Worm (Caenorhabditis elegans) whole organism, mixed stage, embryonic: ENCODE data around the gene srj-44.

Experiments
- M03D4.4 ChIP-seq: sonication (generic microtip); optimal IDR thresholded peaks from 2 replicates; lab custom pipeline; 2017; ENCODE audit warnings: mild to moderate bottlenecking, missing genetic modification characterization, missing compliant biosample characterization
- bed-3 ChIP-seq: fragments of 200-800 bp; sonication (Bioruptor generic); optimal IDR thresholded peaks from 3 replicates; lab custom pipeline; 2018; ENCODE audit warnings: mild to moderate bottlenecking, missing genetic modification characterization, moderate library complexity, missing compliant biosample characterization
- blmp-1 ChIP-seq: fragments of 150-350 bp; optimal IDR thresholded peaks from 2 replicates; lab custom pipeline; 2014; ENCODE audit warnings: missing biosample characterization, missing genetic modification characterization
- ceh-43 ChIP-seq: fragments of 200-800 bp; sonication (Bioruptor generic); optimal IDR thresholded peaks from 2 replicates; lab custom pipeline; 2018; ENCODE audit warnings: mild to moderate bottlenecking, missing genetic modification characterization, moderate library complexity, missing compliant biosample characterization
- ceh-83 ChIP-seq: fragments of 200-800 bp; sonication (Bioruptor generic); optimal IDR thresholded peaks from 2 replicates; lab custom pipeline; 2018; ENCODE audit warnings: mild to moderate bottlenecking, missing genetic modification characterization, missing compliant biosample characterization
- ces-1 ChIP-seq: fragments of 150-350 bp; optimal IDR thresholded peaks from 2 replicates; lab custom pipeline; 2014; ENCODE audit warnings: missing biosample characterization, missing genetic modification reagents, missing genetic modification characterization
- drap-1 ChIP-seq: fragments of 200-800 bp; sonication (Bioruptor generic); optimal IDR thresholded peaks from 3 replicates; lab custom pipeline; 2018; ENCODE audit warnings: mild to moderate bottlenecking, missing genetic modification characterization, missing compliant biosample characterization
- elt-3 ChIP-seq: fragments of 150-350 bp; optimal IDR thresholded peaks from 2 replicates; lab custom pipeline; 2014; ENCODE audit warnings: missing biosample characterization, missing genetic modification characterization
- flh-1 ChIP-seq: fragments of 200-800 bp; sonication (Bioruptor generic); optimal IDR thresholded peaks from 2 replicates; lab custom pipeline; 2018; ENCODE audit warnings: mild to moderate bottlenecking, missing genetic modification characterization, moderate library complexity, missing compliant biosample characterization
- ham-2 ChIP-seq: fragments of 200-800 bp; sonication (Bioruptor generic); optimal IDR thresholded peaks from 2 replicates; lab custom pipeline; 2018; ENCODE audit warnings: mild to moderate bottlenecking, missing genetic modification characterization, missing compliant biosample characterization
- lin-32 ChIP-seq: fragments of 200-800 bp; sonication (Bioruptor generic); optimal IDR thresholded peaks from 2 replicates; lab custom pipeline; 2018; ENCODE audit warnings: mild to moderate bottlenecking, missing genetic modification characterization, missing compliant biosample characterization
- lsy-2 ChIP-seq: fragments of 150-350 bp; optimal IDR thresholded peaks from 2 replicates; lab custom pipeline; 2014; ENCODE audit warnings: missing biosample characterization, missing genetic modification characterization
- mab-5 ChIP-seq: fragments of 150-350 bp; optimal IDR thresholded peaks from 2 replicates; lab custom pipeline; 2014; ENCODE audit warnings: missing biosample characterization, missing genetic modification characterization
- mep-1 ChIP-seq: fragments of 150-350 bp; optimal IDR thresholded peaks from 2 replicates; lab custom pipeline; 2017; ENCODE audit warnings: missing biosample characterization, missing genetic modification reagents, missing genetic modification characterization, inconsistent platforms
- mls-2 ChIP-seq: sonication (generic microtip); optimal IDR thresholded peaks from 2 replicates; lab custom pipeline; 2016; ENCODE audit warnings: mild to moderate bottlenecking, missing genetic modification characterization, moderate library complexity, missing compliant biosample characterization
- nhr-12 ChIP-seq: fragments of 150-350 bp; optimal IDR thresholded peaks from 2 replicates; lab custom pipeline; 2014; ENCODE audit warnings: missing biosample characterization, missing genetic modification characterization
- nhr-2 ChIP-seq: fragments of 150-350 bp; optimal IDR thresholded peaks from 2 replicates; lab custom pipeline; 2014; ENCODE audit warnings: missing biosample characterization, missing genetic modification characterization
- nhr-237 ChIP-seq: fragments of 150-350 bp; optimal IDR thresholded peaks from 2 replicates; lab custom pipeline; 2014; ENCODE audit warnings: missing biosample characterization, missing genetic modification characterization
- nhr-76 ChIP-seq: sonication (generic microtip); optimal IDR thresholded peaks from 2 replicates; lab custom pipeline; 2017; ENCODE audit warnings: missing biosample characterization, missing genetic modification characterization
- pha-4 ChIP-seq: fragments of 150-350 bp; optimal IDR thresholded peaks from 2 replicates; lab custom pipeline; 2018; ENCODE audit warnings: missing biosample characterization, missing genetic modification reagents, missing genetic modification characterization
- sem-2 ChIP-seq: fragments of 200-800 bp; sonication (Bioruptor generic); optimal IDR thresholded peaks from 2 replicates; lab custom pipeline; 2018; ENCODE audit warnings: mild to moderate bottlenecking, missing genetic modification characterization, missing compliant biosample characterization
- snpc-4 ChIP-seq: fragments of 150-350 bp; optimal IDR thresholded peaks from 2 replicates; lab custom pipeline; 2014; ENCODE audit warnings: missing biosample characterization, missing genetic modification characterization
- sptf-1 ChIP-seq: sonication (generic microtip); optimal IDR thresholded peaks from 2 replicates; lab custom pipeline; 2017; ENCODE audit warnings: mild to moderate bottlenecking, missing genetic modification characterization, moderate library complexity, missing compliant biosample characterization
- unc-120 ChIP-seq: sonication (generic microtip); optimal IDR thresholded peaks from 2 replicates; lab custom pipeline; 2017; ENCODE audit warnings: missing genetic modification characterization, missing compliant biosample characterization; ENCODE audit not compliant: poor library complexity, severe bottlenecking
- unc-39 ChIP-seq: fragments of 150-350 bp; optimal IDR thresholded peaks from 2 replicates; lab custom pipeline; 2014; ENCODE audit warnings: missing biosample characterization, missing genetic modification characterization
- unc-62 ChIP-seq: fragments of 150-350 bp; optimal IDR thresholded peaks from 2 replicates; lab custom pipeline; 2014; ENCODE audit warnings: missing biosample characterization, missing genetic modification reagents, missing genetic modification characterization
- zip-8 ChIP-seq: fragments of 150-350 bp; optimal IDR thresholded peaks from 2 replicates; lab custom pipeline; 2014; ENCODE audit warnings: missing biosample characterization, missing genetic modification characterization
- ztf-11 ChIP-seq: fragments of 150-350 bp; optimal IDR thresholded peaks from 2 replicates; lab custom pipeline; 2014; ENCODE audit warnings: missing biosample characterization, missing genetic modification characterization

The srj-44 gene

ce11 chrV:2832666-2833065 lies 13.0 kb downstream of the srj-44 start, which contains the start of gene srj-50:
Gene srj-50, plus strand, starts transcription at chrV:2832966.
- TF ChIP-seq mep-1 (tag; lab: Kevin White, UChicago) (no peak), mls-2 (tag; lab: Kevin White, UChicago) (no peak), unc-39 (tag; lab: Kevin White, UChicago) (no peak), nhr-76 (tag; lab: Kevin White, UChicago) (no peak), nhr-237 (tag; lab: Kevin White, UChicago) (no peak), blmp-1 (tag; lab: Kevin White, UChicago) (no peak), bed-3 (GFP tag; lab: Kevin White, UChicago) (no peak), lsy-2 (tag; lab: Kevin White, UChicago) (no peak)

ce11 chrV:2830817-2831216 lies 14.9 kb downstream of the srj-44 start, which contains the start of gene srw-2:
Gene srw-2, plus strand, starts transcription at chrV:2830878.
- no peak for TF ChIP-seq unc-62 (GFP tag; lab: Kevin White, UChicago)
- no peak for TF ChIP-seq ces-1 (GFP tag; lab: Kevin White, UChicago)
- TF ChIP-seq ceh-83 (GFP tag; lab: Kevin White, UChicago) = no peak
- no peak for TF ChIP-seq sem-2 (GFP tag; lab: Kevin White, UChicago)
- TF ChIP-seq unc-120 (tag; lab: Kevin White, UChicago) = no peak
- no peak for TF ChIP-seq zip-8 (tag; lab: Kevin White, UChicago)
- TF ChIP-seq nhr-2 (tag; lab: Kevin White, UChicago) = no peak
- no peak for TF ChIP-seq nhr-12
- TF ChIP-seq elt-3 = no peak
- no peak for TF ChIP-seq M03D4.4

DNA sequence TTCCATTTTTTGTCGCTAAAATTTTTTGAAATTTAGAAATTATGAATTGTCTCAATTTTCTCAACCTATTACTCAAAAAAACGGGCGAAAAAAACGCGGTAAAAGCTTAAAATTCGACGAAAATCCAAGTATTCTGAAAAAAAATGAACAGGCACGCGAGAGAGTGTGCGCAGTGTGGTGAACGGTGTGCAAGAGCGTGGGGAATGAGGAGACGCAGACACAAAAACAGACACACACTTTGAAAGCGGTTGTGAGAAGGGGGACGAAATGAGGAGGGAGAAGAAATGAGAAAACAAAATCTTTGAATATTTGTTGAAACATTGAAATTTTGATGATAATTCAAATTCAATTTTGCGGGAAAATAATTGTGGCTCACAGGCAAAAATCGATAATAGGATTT lies 18.9 kb downstream of the srj-44 start, which contains the start of gene T03D3.5:
TSS of gene T03D3.5 (minus strand) at position 21 of the 400 bp plus-strand sequence.
- TF ChIP-seq lsy-2 (tag; lab: Kevin White, UChicago) = no peak
- TF ChIP-seq ces-1 (GFP tag; lab: Kevin White, UChicago) = peak; percentile 33

- no peak for TF ChIP-seq ces-1 (GFP tag; lab: Kevin White, UChicago)
- TF ChIP-seq unc-62 (GFP tag; lab: Kevin White, UChicago) = no peak
- peak; percentile 64 for TF ChIP-seq ham-2
- no peak for TF ChIP-seq blmp-1 (tag; lab: Kevin White, UChicago)
- no peak for TF ChIP-seq zip-8 (tag; lab: Kevin White, UChicago)
Measured at ce11 chrV:2825978-2826377, 19.7 kb downstream of the srj-44 start.

ce11 chrV:2821618-2822272 lies 23.9 kb downstream of the srj-44 start, which contains the start of gene srh-36:
Gene srh-36, minus strand, starts transcription at chrV:2821668.
- no peak for TF ChIP-seq drap-1 (GFP tag; lab: Kevin White, UChicago)
- no peak for TF ChIP-seq ces-1 (GFP tag; lab: Kevin White, UChicago)
- TF ChIP-seq zip-8 (tag; lab: Kevin White, UChicago) = peak; percentile 59

ce11 chrV:2818117-2818516 lies 27.6 kb downstream of the srj-44 start, which contains the start of gene srt-34:
Gene srt-34, minus strand, starts transcription at chrV:2818217.
- TF ChIP-seq ceh-43 (GFP tag; lab: Kevin White, UChicago) (no peak), mep-1 (tag; lab: Kevin White, UChicago) (no peak), ztf-11 (no peak), M03D4.4 (no peak), unc-39 (tag; lab: Kevin White, UChicago) (no peak), nhr-2 (tag; lab: Kevin White, UChicago) (no peak), ces-1 (GFP tag; lab: Kevin White, UChicago) (no peak), flh-1 (no peak), pha-4 (tag; lab: Kevin White, UChicago) (no peak), snpc-4 (tag; lab: Kevin White, UChicago) (no peak), lin-32 (no peak), bed-3 (GFP tag; lab: Kevin White, UChicago) (no peak)

ce11 chrV:2815956-2816355 lies 29.7 kb downstream of the srj-44 start, which contains the start of gene F54E2.5:
Gene F54E2.5, minus strand, starts transcription at chrV:2816056.
- TF ChIP-seq nhr-2 (tag; lab: Kevin White, UChicago) (no peak), flh-1 (no peak), mab-5 (tag; lab: Kevin White, UChicago) (no peak), unc-120 (tag; lab: Kevin White, UChicago) (no peak), sptf-1 (tag; lab: Kevin White, UChicago) (no peak), bed-3 (GFP tag; lab: Kevin White, UChicago) (no peak), zip-8 (tag; lab: Kevin White, UChicago) (no peak)
